Worm (Caenorhabditis elegans) whole organism, late embryonic: ENCODE results near the gene F47B10.8.

Experiments
- T23F11.4 ChIP-seq: fragments of 200-800 bp; sonication (Bioruptor generic); optimal IDR thresholded peaks from 2 replicates; lab custom pipeline; 2018; ENCODE audit warnings: mild to moderate bottlenecking, missing genetic modification characterization, missing compliant biosample characterization
- ahr-1 ChIP-seq: sonication (generic microtip); optimal IDR thresholded peaks from 2 replicates; lab custom pipeline; 2016; ENCODE audit warnings: missing genetic modification characterization, missing compliant biosample characterization
- ama-1 ChIP-seq: fragments of 150-350 bp; optimal IDR thresholded peaks from 2 replicates; lab custom pipeline; 2014
- ceh-14 ChIP-seq: sonication (generic microtip); optimal IDR thresholded peaks from 2 replicates; lab custom pipeline; 2016; ENCODE audit warnings: missing genotype, missing genetic modification characterization, missing compliant biosample characterization
- ceh-18 ChIP-seq: sonication (generic microtip); optimal IDR thresholded peaks from 2 replicates; lab custom pipeline; 2016; ENCODE audit warnings: missing genetic modification characterization, missing compliant biosample characterization
- ceh-30 ChIP-seq: fragments of 150-350 bp; optimal IDR thresholded peaks from 2 replicates; lab custom pipeline; 2014; ENCODE audit warnings: missing biosample characterization, missing genetic modification characterization
- ceh-31 ChIP-seq: sonication (generic microtip); optimal IDR thresholded peaks from 2 replicates; lab custom pipeline; 2016; ENCODE audit warnings: missing genetic modification characterization, missing compliant biosample characterization
- ceh-45 ChIP-seq: fragments of 200-800 bp; sonication (Bioruptor generic); IDR thresholded peaks from 2 replicates; pipeline ENCODE4 v1.3.6; 2022; ENCODE audit warnings: missing genetic modification reagents, missing genetic modification characterization, missing compliant biosample characterization
- ceh-48 ChIP-seq: sonication (generic microtip); optimal IDR thresholded peaks from 2 replicates; lab custom pipeline; 2016; ENCODE audit warnings: missing genetic modification characterization, inconsistent platforms, missing compliant biosample characterization
- dmd-4 ChIP-seq: sonication (generic microtip); optimal IDR thresholded peaks from 2 replicates; lab custom pipeline; 2016; ENCODE audit warnings: borderline replicate concordance, missing genetic modification characterization, missing compliant biosample characterization
- dve-1 ChIP-seq: sonication (generic microtip); optimal IDR thresholded peaks from 2 replicates; lab custom pipeline; 2017; ENCODE audit warnings: antibody characterized with exemption, mild to moderate bottlenecking, missing genetic modification characterization, missing compliant biosample characterization
- elt-2 ChIP-seq: sonication (generic microtip); optimal IDR thresholded peaks from 2 replicates; lab custom pipeline; 2016; ENCODE audit warnings: missing genetic modification reagents, missing genetic modification characterization, missing compliant biosample characterization
- elt-4 ChIP-seq: sonication (generic microtip); optimal IDR thresholded peaks from 2 replicates; lab custom pipeline; 2016; ENCODE audit warnings: missing genetic modification characterization, missing compliant biosample characterization
- fax-1 ChIP-seq: sonication (generic microtip); optimal IDR thresholded peaks from 2 replicates; lab custom pipeline; 2016; ENCODE audit warnings: missing genotype, missing genetic modification characterization, missing compliant biosample characterization
- gmeb-2 ChIP-seq: sonication (generic microtip); optimal IDR thresholded peaks from 2 replicates; lab custom pipeline; 2016; ENCODE audit warnings: missing genetic modification characterization, inconsistent platforms, missing compliant biosample characterization
- hlh-15 ChIP-seq: sonication (generic microtip); optimal IDR thresholded peaks from 2 replicates; lab custom pipeline; 2016; ENCODE audit warnings: missing genetic modification characterization, missing compliant biosample characterization
- hlh-30 ChIP-seq: sonication (generic microtip); optimal IDR thresholded peaks from 2 replicates; lab custom pipeline; 2017; ENCODE audit warnings: antibody characterized with exemption, missing genetic modification characterization, missing compliant biosample characterization; ENCODE audit not compliant: insufficient read depth
- hlh-8 ChIP-seq: sonication (generic microtip); optimal IDR thresholded peaks from 2 replicates; lab custom pipeline; 2016; ENCODE audit warnings: missing genotype, missing genetic modification characterization, missing compliant biosample characterization
- madf-2 ChIP-seq: sonication (generic microtip); optimal IDR thresholded peaks from 2 replicates; lab custom pipeline; 2017; ENCODE audit warnings: missing genetic modification characterization, missing compliant biosample characterization
- mec-3 ChIP-seq: sonication (generic microtip); optimal IDR thresholded peaks from 2 replicates; lab custom pipeline; 2016; ENCODE audit warnings: borderline replicate concordance, missing genetic modification characterization, missing compliant biosample characterization
- npax-4 ChIP-seq: sonication (generic microtip); optimal IDR thresholded peaks from 2 replicates; lab custom pipeline; 2016; ENCODE audit warnings: missing genetic modification characterization, missing compliant biosample characterization
- pag-3 ChIP-seq: sonication (generic microtip); optimal IDR thresholded peaks from 2 replicates; lab custom pipeline; 2016; ENCODE audit warnings: missing compliant biosample characterization, missing genetic modification characterization, borderline replicate concordance
- pax-1 ChIP-seq: fragments of 150-350 bp; optimal IDR thresholded peaks from 2 replicates; lab custom pipeline; 2014; ENCODE audit warnings: missing biosample characterization, missing genetic modification characterization
- pros-1 ChIP-seq: fragments of 150-350 bp; optimal IDR thresholded peaks from 2 replicates; lab custom pipeline; 2014; ENCODE audit warnings: missing biosample characterization, missing genetic modification reagents, missing genetic modification characterization
- ref-2 ChIP-seq: sonication (generic microtip); optimal IDR thresholded peaks from 2 replicates; lab custom pipeline; 2016; ENCODE audit warnings: missing genetic modification characterization, missing compliant biosample characterization
- sdc-2 ChIP-seq: sonication (generic microtip); optimal IDR thresholded peaks from 2 replicates; lab custom pipeline; 2016; ENCODE audit warnings: missing genotype, missing genetic modification characterization, missing compliant biosample characterization
- sox-2 ChIP-seq: fragments of 200-800 bp; sonication (Bioruptor generic); IDR thresholded peaks from 2 replicates; pipeline ENCODE4 v1.3.6; 2022; ENCODE audit warnings: missing genetic modification reagents, missing genetic modification characterization, missing compliant biosample characterization
- syd-9 ChIP-seq: sonication (generic microtip); optimal IDR thresholded peaks from 2 replicates; lab custom pipeline; 2016; ENCODE audit warnings: mild to moderate bottlenecking, missing genetic modification characterization, moderate library complexity, missing compliant biosample characterization
- tbx-2 ChIP-seq: sonication (generic microtip); optimal IDR thresholded peaks from 2 replicates; lab custom pipeline; 2016; ENCODE audit warnings: missing genetic modification characterization, missing compliant biosample characterization
- ttx-3 ChIP-seq: sonication (generic microtip); optimal IDR thresholded peaks from 2 replicates; lab custom pipeline; 2016; ENCODE audit warnings: missing genetic modification reagents, missing genetic modification characterization, missing compliant biosample characterization
- unc-3 ChIP-seq, 2 experiments: fragments of 200-800 bp in 1 of 2; sonication (Bioruptor generic) in 1 of 2; sonication (generic microtip) in 1 of 2; conservative IDR thresholded peaks in 1 of 2; optimal IDR thresholded peaks in 1 of 2; 2 replicates each; pipeline versions ENCODE4 v1.3.6 to Lab custom; 2016 to 2022; ENCODE audit warnings: missing compliant biosample characterization in 2 of 2, missing genetic modification characterization in 2 of 2, missing genetic modification reagents in 1 of 2
- unc-55 ChIP-seq: sonication (generic microtip); optimal IDR thresholded peaks from 2 replicates; lab custom pipeline; 2017; ENCODE audit warnings: missing biosample characterization, missing genetic modification reagents, missing genetic modification characterization
- zip-5 ChIP-seq: sonication (generic microtip); optimal IDR thresholded peaks from 2 replicates; lab custom pipeline; 2016; ENCODE audit warnings: missing genetic modification characterization, missing compliant biosample characterization
- ztf-16 ChIP-seq: sonication (generic microtip); optimal IDR thresholded peaks from 2 replicates; lab custom pipeline; 2017; ENCODE audit warnings: missing genetic modification characterization, missing compliant biosample characterization

F47B10.8 gene

DNA sequence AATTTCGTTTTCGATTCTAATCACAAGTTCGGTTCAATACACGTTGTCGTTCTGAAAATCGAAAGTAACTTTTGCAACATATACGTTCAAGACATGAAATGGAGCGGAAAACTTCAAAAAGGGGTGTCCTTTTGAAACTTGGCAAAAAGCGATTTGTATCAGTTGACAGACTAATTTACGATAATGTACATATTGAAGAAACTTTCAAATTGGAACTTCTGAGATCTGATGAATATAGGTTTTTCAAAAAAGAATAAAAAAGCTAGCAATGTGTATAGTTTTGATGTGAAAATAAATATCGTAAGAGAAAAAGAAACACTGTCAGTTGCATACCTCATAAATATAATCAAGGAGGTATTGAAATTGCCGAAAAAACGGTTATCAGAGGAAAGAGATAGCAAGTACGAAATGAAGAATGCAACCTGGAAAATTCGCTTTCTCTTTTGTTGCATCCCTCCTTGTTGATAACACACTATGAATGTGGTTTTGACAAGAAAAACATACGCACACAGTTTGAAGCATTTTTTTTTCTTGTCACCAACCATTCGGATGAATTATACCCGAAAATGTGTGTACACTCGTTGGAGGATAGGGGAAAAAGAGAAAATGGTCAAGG lies 18.4 kb upstream of the F47B10.8 start, which contains the start of gene dgn-1:
dgn-1 (minus strand) TSS at position 51 of the 616 bp plus-strand sequence.
- TF ChIP-seq ceh-14 (tag; lab: Kevin White, UChicago) (no peak), fax-1 (tag; lab: Kevin White, UChicago) (no peak)

ce11 chrX:10927136-10927535 lies 16.5 kb upstream of the F47B10.8 start:
- TF ChIP-seq tbx-2 (peak; percentile 48), ceh-30 (no peak), sdc-2 (tag; lab: Kevin White, UChicago) (peak; percentile 14), ceh-18 (no peak), ttx-3 (no peak)

DNA sequence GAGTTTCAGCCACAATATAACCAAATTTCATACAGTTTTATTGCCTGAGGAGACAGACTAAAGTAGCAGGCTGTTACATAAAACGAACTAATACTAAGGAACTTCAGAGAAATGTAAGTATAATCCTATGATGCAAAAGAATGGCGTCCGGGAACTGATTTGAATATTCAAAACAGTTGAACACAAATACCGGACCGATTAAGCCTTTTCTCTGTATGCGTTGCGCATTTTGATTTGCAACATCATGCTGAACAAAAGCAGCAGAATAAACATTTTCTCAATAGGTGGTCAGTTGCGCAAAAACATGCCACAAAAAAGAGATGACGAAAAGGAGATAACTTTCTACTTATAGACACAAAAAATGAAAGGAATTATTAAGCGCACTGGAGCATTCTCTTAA lies 13.4 kb upstream of the F47B10.8 start:
- TF ChIP-seq unc-3 (GFP tag; conservative IDR thresholded peaks at IDR 0.05; lab: Robert Waterston, UW) (no peak), unc-3 (tag; optimal IDR thresholded peaks at IDR 0.05; lab: Kevin White, UChicago) (no peak), syd-9 (tag; lab: Kevin White, UChicago) (no peak), mec-3 (no peak), ceh-48 (tag; lab: Kevin White, UChicago) (no peak), gmeb-2 (tag; lab: Kevin White, UChicago) (no peak), pag-3 (tag; lab: Kevin White, UChicago) (no peak), elt-4 (no peak), npax-4 (no peak), hlh-8 (tag; lab: Kevin White, UChicago) (no peak)

- TF ChIP-seq ref-2 (tag; lab: Kevin White, UChicago) (no peak), elt-2 (tag; lab: Kevin White, UChicago) (no peak), zip-5 (tag; lab: Kevin White, UChicago) (no peak), ztf-16 (tag; lab: Kevin White, UChicago) (no peak)
These were observed 9.0 kb upstream of the F47B10.8 start, which contains the start of gene nstp-9 for ce11 chrX:10919613-10920012. Gene nstp-9, minus strand, starts transcription at chrX:10919713.

- no peak for TF ChIP-seq ceh-45 (GFP tag; lab: Robert Waterston, UW)
These were observed 5.6 kb upstream of the F47B10.8 start for ce11 chrX:10916194-10916593.

DNA sequence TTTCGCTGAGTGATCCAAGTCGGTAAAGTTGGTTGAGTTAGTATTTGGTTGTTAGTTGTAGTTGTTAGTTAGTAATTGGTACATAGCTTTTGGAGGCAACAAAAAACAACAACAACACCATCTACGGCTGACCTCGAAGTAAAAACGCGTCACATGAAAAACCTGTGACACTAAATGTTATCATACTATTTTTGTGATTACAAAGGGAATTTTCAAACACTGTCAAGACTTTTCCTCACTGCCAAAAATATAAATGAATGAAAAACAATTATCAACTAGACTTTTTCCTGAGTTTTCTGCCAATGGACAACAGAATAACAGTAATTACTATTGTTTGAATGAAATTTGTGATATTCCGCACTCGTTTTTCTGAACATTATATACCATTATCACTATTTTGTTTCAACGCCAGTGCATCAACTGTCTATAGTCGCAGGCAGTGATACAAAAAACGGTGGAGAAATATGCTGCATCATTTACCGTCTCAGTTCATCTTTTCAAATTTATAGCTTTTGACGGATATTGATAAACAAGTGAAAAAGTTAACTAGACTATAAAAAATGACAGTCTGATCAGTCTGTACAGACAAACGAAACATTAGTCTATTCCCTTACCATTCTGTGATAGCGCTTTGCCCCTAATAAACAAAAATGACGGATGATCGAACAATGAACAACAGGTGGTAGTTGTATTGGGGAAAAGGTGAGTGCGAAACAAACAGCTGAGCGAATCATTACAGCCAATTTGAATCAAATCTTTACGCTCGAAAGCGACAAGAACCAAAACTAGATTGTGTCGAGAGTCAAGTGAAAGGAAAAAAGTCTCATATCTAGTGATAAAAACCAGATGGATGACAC lies 4.0 kb upstream of the F47B10.8 start:
- TF ChIP-seq pag-3 (tag; lab: Kevin White, UChicago) = no peak
- TF ChIP-seq syd-9 (tag; lab: Kevin White, UChicago) = no peak
- TF ChIP-seq npax-4 = no peak
- no peak for TF ChIP-seq pros-1 (tag; lab: Kevin White, UChicago)
- no peak for TF ChIP-seq zip-5 (tag; lab: Kevin White, UChicago)
- TF ChIP-seq hlh-30 = no peak
- TF ChIP-seq T23F11.4 = no peak
- no peak for TF ChIP-seq pax-1
- TF ChIP-seq ahr-1 = no peak
- TF ChIP-seq hlh-15 = no peak
- TF ChIP-seq ceh-31 = no peak
- no peak for TF ChIP-seq dve-1
- TF ChIP-seq mec-3 = no peak
- no peak for TF ChIP-seq madf-2
- TF ChIP-seq dmd-4 (tag; lab: Kevin White, UChicago) = no peak
- no peak for TF ChIP-seq sox-2
- TF ChIP-seq ceh-30 = no peak
- TF ChIP-seq elt-2 (tag; lab: Kevin White, UChicago) = no peak
- no peak for TF ChIP-seq ama-1
- no peak for TF ChIP-seq unc-55
